Worm (Caenorhabditis elegans) whole organism, young adult: ENCODE data around the gene pals-22.

Experiments used
- B0336.3 ChIP-seq: fragments of 200-800 bp; sonication (Bioruptor generic); IDR thresholded peaks from 2 replicates; pipeline ENCODE4 v1.3.6; 2022; ENCODE audit warnings: missing genetic modification characterization, missing compliant biosample characterization
- C06A6.2 ChIP-seq: fragments of 200-800 bp; sonication (Bioruptor generic); conservative IDR thresholded peaks from 2 replicates; pipeline ENCODE4 v1.3.6; 2022; ENCODE audit warnings: missing genetic modification characterization, missing compliant biosample characterization
- K11D2.4 ChIP-seq: fragments of 200-800 bp; sonication (Bioruptor generic); IDR thresholded peaks from 2 replicates; pipeline ENCODE4 v1.3.6; 2022; ENCODE audit warnings: missing genetic modification reagents, missing genetic modification characterization, missing compliant biosample characterization
- K12H6.12 ChIP-seq: fragments of 200-800 bp; sonication (Bioruptor generic); optimal IDR thresholded peaks from 2 replicates; lab custom pipeline; 2018; ENCODE audit warnings: mild to moderate bottlenecking, missing genetic modification characterization, missing compliant biosample characterization
- Y53G8AR.9 ChIP-seq: fragments of 200-800 bp; sonication (Bioruptor generic); conservative IDR thresholded peaks from 2 replicates; pipeline ENCODE4 v1.3.6; 2022; ENCODE audit warnings: missing genetic modification reagents, missing genetic modification characterization, missing compliant biosample characterization
- Y79H2A.3 ChIP-seq: fragments of 200-800 bp; sonication (Bioruptor generic); conservative IDR thresholded peaks from 2 replicates; pipeline ENCODE4 v1.3.6; 2022; ENCODE audit warnings: missing genetic modification reagents, missing genetic modification characterization, missing compliant biosample characterization
- ZK185.1 ChIP-seq: sonication (generic microtip); optimal IDR thresholded peaks from 2 replicates; lab custom pipeline; 2016; ENCODE audit warnings: mild to moderate bottlenecking, missing genetic modification characterization, missing compliant biosample characterization; ENCODE audit not compliant: poor library complexity, severe bottlenecking
- athp-1 ChIP-seq: sonication (generic microtip); optimal IDR thresholded peaks from 2 replicates; lab custom pipeline; 2017; ENCODE audit warnings: mild to moderate bottlenecking, missing genetic modification characterization, missing compliant biosample characterization
- attf-3 ChIP-seq: fragments of 200-800 bp; sonication (Bioruptor generic); conservative IDR thresholded peaks from 2 replicates; pipeline ENCODE4 v1.3.6; 2022; ENCODE audit warnings: missing genetic modification reagents, missing genetic modification characterization, missing compliant biosample characterization
- attf-5 ChIP-seq: fragments of 200-800 bp; sonication (Bioruptor generic); optimal IDR thresholded peaks from 2 replicates; lab custom pipeline; 2018; ENCODE audit warnings: mild to moderate bottlenecking, missing genetic modification characterization, missing compliant biosample characterization
- attf-6 ChIP-seq: fragments of 200-800 bp; sonication (Bioruptor generic); IDR thresholded peaks from 2 replicates; pipeline ENCODE4 v1.3.6; 2022; ENCODE audit warnings: missing genetic modification reagents, missing genetic modification characterization, missing compliant biosample characterization
- bed-1 ChIP-seq: fragments of 200-800 bp; sonication (Bioruptor generic); IDR thresholded peaks from 2 replicates; pipeline ENCODE4 v1.3.6; 2022; ENCODE audit warnings: missing genetic modification reagents, missing genetic modification characterization, missing compliant biosample characterization
- cebp-2 ChIP-seq: fragments of 200-800 bp; sonication (Bioruptor generic); IDR thresholded peaks from 2 replicates; pipeline ENCODE4 v1.3.6; 2022; ENCODE audit warnings: missing genetic modification characterization, missing compliant biosample characterization
- ceh-40 ChIP-seq: fragments of 200-800 bp; sonication (Bioruptor generic); IDR thresholded peaks from 2 replicates; pipeline ENCODE4 v1.3.6; 2022; ENCODE audit warnings: missing genetic modification characterization, missing compliant biosample characterization
- dpff-1 ChIP-seq: sonication (generic microtip); optimal IDR thresholded peaks from 2 replicates; lab custom pipeline; 2017; ENCODE audit warnings: mild to moderate bottlenecking, missing genetic modification characterization, missing compliant biosample characterization
- efl-1 ChIP-seq: fragments of 150-350 bp; optimal IDR thresholded peaks from 2 replicates; lab custom pipeline; 2014; ENCODE audit warnings: missing biosample characterization, missing genetic modification reagents, missing genetic modification characterization
- ets-4 ChIP-seq: fragments of 200-800 bp; sonication (Bioruptor generic); optimal IDR thresholded peaks from 2 replicates; lab custom pipeline; 2018; ENCODE audit warnings: mild to moderate bottlenecking, missing genetic modification characterization, missing compliant biosample characterization
- fkh-3 ChIP-seq: sonication (generic microtip); optimal IDR thresholded peaks from 2 replicates; lab custom pipeline; 2016; ENCODE audit warnings: mild to moderate bottlenecking, missing genetic modification characterization, missing compliant biosample characterization
- him-1 ChIP-seq: sonication (generic microtip); optimal IDR thresholded peaks from 2 replicates; lab custom pipeline; 2016; ENCODE audit warnings: missing genotype, missing genetic modification reagents, missing genetic modification characterization, missing compliant biosample characterization
- hlh-12 ChIP-seq: sonication (generic microtip); optimal IDR thresholded peaks from 2 replicates; lab custom pipeline; 2016; ENCODE audit warnings: missing genetic modification characterization, missing compliant biosample characterization
- lag-1 ChIP-seq: fragments of 200-800 bp; sonication (Bioruptor generic); IDR thresholded peaks from 2 replicates; pipeline ENCODE4 v1.3.6; 2022; ENCODE audit warnings: missing genetic modification reagents, missing genetic modification characterization, missing compliant biosample characterization
- lsl-1 ChIP-seq: fragments of 200-800 bp; sonication (Bioruptor generic); optimal IDR thresholded peaks from 2 replicates; lab custom pipeline; 2018; ENCODE audit warnings: mild to moderate bottlenecking, missing genetic modification characterization, moderate library complexity, missing compliant biosample characterization
- lsy-27 ChIP-seq: sonication (generic microtip); optimal IDR thresholded peaks from 2 replicates; lab custom pipeline; 2017; ENCODE audit warnings: missing genetic modification characterization, mild to moderate bottlenecking, missing compliant biosample characterization, antibody characterized with exemption, missing genotype, borderline replicate concordance; ENCODE audit not compliant: insufficient read depth
- madf-8 ChIP-seq: fragments of 200-800 bp; sonication (Bioruptor generic); conservative IDR thresholded peaks from 2 replicates; pipeline ENCODE4 v1.3.6; 2022; ENCODE audit warnings: missing genetic modification reagents, missing genetic modification characterization, missing compliant biosample characterization
- mes-4 ChIP-seq: sonication (generic microtip); optimal IDR thresholded peaks from 2 replicates; lab custom pipeline; 2016; ENCODE audit warnings: missing genotype, missing genetic modification characterization, missing compliant biosample characterization
- mxl-1 ChIP-seq: sonication (generic microtip); optimal IDR thresholded peaks from 2 replicates; lab custom pipeline; 2016; ENCODE audit warnings: missing genetic modification characterization, missing compliant biosample characterization
- nhr-27 ChIP-seq: fragments of 200-800 bp; sonication (Bioruptor generic); optimal IDR thresholded peaks from 2 replicates; lab custom pipeline; 2018; ENCODE audit warnings: mild to moderate bottlenecking, missing genetic modification characterization, moderate library complexity, missing compliant biosample characterization
- nhr-80 ChIP-seq: sonication (generic microtip); optimal IDR thresholded peaks from 2 replicates; lab custom pipeline; 2016; ENCODE audit warnings: missing genetic modification characterization, missing compliant biosample characterization
- pbrm-1 ChIP-seq: fragments of 200-800 bp; sonication (Bioruptor generic); IDR thresholded peaks from 2 replicates; pipeline ENCODE4 v1.3.6; 2022; ENCODE audit warnings: missing genetic modification reagents, missing genetic modification characterization, missing compliant biosample characterization
- rec-8 ChIP-seq, 2 experiments: sonication (generic microtip); optimal IDR thresholded peaks; 2 replicates each; lab custom pipeline; 2016; ENCODE audit warnings: mild to moderate bottlenecking in 2 of 2, missing genetic modification characterization in 2 of 2, missing genetic modification reagents in 2 of 2, missing genotype in 2 of 2, missing biosample characterization in 1 of 2, missing compliant biosample characterization in 1 of 2, moderate library complexity in 1 of 2
- rpc-1 ChIP-seq, 2 experiments: fragments of 150-350 bp in 1 of 2; sonication (generic microtip) in 1 of 2; optimal IDR thresholded peaks; 2 replicates each; lab custom pipeline; 2014 to 2018; ENCODE audit warnings: missing biosample characterization in 1 of 2, missing genetic modification characterization in 1 of 2, missing genetic modification reagents in 1 of 2, missing genotype in 1 of 2
- somi-1 ChIP-seq: fragments of 200-800 bp; sonication (Bioruptor generic); optimal IDR thresholded peaks from 2 replicates; lab custom pipeline; 2018; ENCODE audit warnings: mild to moderate bottlenecking, missing genetic modification characterization, missing compliant biosample characterization
- zfh-2 ChIP-seq: fragments of 200-800 bp; sonication (Bioruptor generic); conservative IDR thresholded peaks from 2 replicates; pipeline ENCODE4 v1.3.6; 2022; ENCODE audit warnings: missing genetic modification reagents, missing genetic modification characterization, missing compliant biosample characterization
- zim-3 ChIP-seq: sonication (generic microtip); optimal IDR thresholded peaks from 2 replicates; lab custom pipeline; 2017; ENCODE audit warnings: mild to moderate bottlenecking, missing genetic modification characterization, moderate library complexity, missing compliant biosample characterization
- ztf-18 ChIP-seq: sonication (generic microtip); optimal IDR thresholded peaks from 2 replicates; lab custom pipeline; 2016; ENCODE audit warnings: missing genotype, mild to moderate bottlenecking, missing genetic modification characterization, missing compliant biosample characterization
- ztf-28 ChIP-seq: fragments of 200-800 bp; sonication (Bioruptor generic); IDR thresholded peaks from 2 replicates; pipeline ENCODE4 v1.3.6; 2022; ENCODE audit warnings: missing genetic modification reagents, missing genetic modification characterization, missing compliant biosample characterization
- ztf-3 ChIP-seq: fragments of 200-800 bp; sonication (Bioruptor generic); optimal IDR thresholded peaks from 2 replicates; lab custom pipeline; 2018; ENCODE audit warnings: mild to moderate bottlenecking, missing genetic modification characterization, missing compliant biosample characterization
- ztf-6 ChIP-seq: fragments of 200-800 bp; sonication (Bioruptor generic); IDR thresholded peaks from 2 replicates; pipeline ENCODE4 v1.3.6; 2022; ENCODE audit warnings: missing genetic modification reagents, missing genetic modification characterization, missing compliant biosample characterization

Gene pals-22

ce11 chrIII:180963-181362 lies 48.7 kb downstream of the pals-22 start, which contains the start of gene F40G9.5:
F40G9.5 (plus strand) TSS chrIII:181263.
- TF ChIP-seq bed-1 (GFP tag; lab: Robert Waterston, UW) (no peak), ztf-6 (no peak), nhr-27 (tag; lab: Kevin White, UChicago) (no peak), lsy-27 (tag; lab: Kevin White, UChicago) (no peak), ets-4 (GFP tag; lab: Kevin White, UChicago) (no peak), lsl-1 (no peak), K12H6.12 (tag; lab: Kevin White, UChicago) (no peak), ztf-28 (GFP tag; lab: Robert Waterston, UW) (no peak), madf-8 (GFP tag; lab: Robert Waterston, UW) (no peak), mxl-1 (no peak), zfh-2 (no peak), ztf-3 (GFP tag; lab: Kevin White, UChicago) (no peak), fkh-3 (tag; lab: Kevin White, UChicago) (no peak), rpc-1 (optimal IDR thresholded peaks at IDR 0.05; lab: Kevin White, UChicago) (no peak), rpc-1 (tag; optimal IDR thresholded peaks at IDR 0.05; lab: Kevin White, UChicago) (no peak), pbrm-1 (GFP tag; lab: Robert Waterston, UW) (no peak), rec-8 (tag; optimal IDR thresholded peaks at IDR 0.05; lab: Kevin White, UChicago) (no peak)

DNA sequence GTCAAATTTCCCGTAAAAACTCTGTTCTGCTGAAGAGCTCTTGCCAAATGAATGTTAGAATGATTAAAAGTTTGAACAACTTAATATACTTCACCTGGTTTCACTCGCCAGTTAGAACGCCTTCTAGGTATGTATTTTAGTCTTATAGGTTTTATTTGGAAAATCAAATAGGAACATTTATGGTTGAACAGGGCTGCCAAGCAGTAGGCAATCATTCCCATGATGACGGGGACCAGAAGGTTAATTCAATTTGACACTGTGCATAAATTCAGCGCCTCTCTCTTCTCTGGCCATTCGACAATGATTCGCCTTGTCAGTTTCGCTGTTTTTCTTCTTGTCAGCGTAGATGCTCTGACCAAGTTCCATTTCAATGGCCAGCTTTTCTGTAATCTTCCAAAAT lies 49.9 kb downstream of the pals-22 start, which contains the start of gene F40G9.15:
Gene F40G9.15 (plus strand): TSS at position 301 of the 400 bp plus-strand sequence.
- TF ChIP-seq mxl-1: no peak
- TF ChIP-seq ztf-18: no peak
- no peak for TF ChIP-seq mes-4 (tag; lab: Kevin White, UChicago)
- no peak for TF ChIP-seq B0336.3
- TF ChIP-seq him-1 (tag; lab: Kevin White, UChicago): no peak
- TF ChIP-seq, all 124 proteins: peak for 0

DNA sequence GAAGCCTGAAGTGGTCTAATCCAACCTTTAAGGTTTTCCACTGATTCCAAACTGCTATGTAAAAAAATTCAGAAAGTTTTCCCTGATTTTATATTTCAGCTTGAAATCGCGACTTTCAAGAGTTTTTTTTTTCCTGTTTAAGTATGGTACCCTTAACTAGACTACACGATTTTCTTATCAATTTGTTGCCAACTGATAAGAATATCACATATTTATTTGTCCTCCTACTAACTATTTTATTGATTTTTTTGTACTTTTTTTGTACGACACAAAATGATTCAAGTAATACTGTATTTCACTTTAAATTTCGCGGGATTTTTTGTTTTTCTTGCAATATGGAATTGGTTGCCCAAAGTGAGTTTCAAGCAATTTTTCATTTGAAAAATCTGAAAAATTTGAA lies 50.9 kb downstream of the pals-22 start:
- TF ChIP-seq him-1 (tag; lab: Kevin White, UChicago) (no peak), ZK185.1 (tag; lab: Kevin White, UChicago) (no peak), nhr-80 (tag; lab: Kevin White, UChicago) (no peak), athp-1 (tag; lab: Kevin White, UChicago) (no peak), cebp-2 (no peak), attf-5 (GFP tag; lab: Kevin White, UChicago) (no peak), somi-1 (GFP tag; lab: Kevin White, UChicago) (no peak), dpff-1 (tag; lab: Kevin White, UChicago) (no peak), C06A6.2 (GFP tag; lab: Robert Waterston, UW) (no peak), lsl-1 (no peak), attf-6 (GFP tag; lab: Robert Waterston, UW) (no peak), ceh-40 (GFP tag; lab: Robert Waterston, UW) (no peak), efl-1 (GFP tag; lab: Kevin White, UChicago) (no peak), Y53G8AR.9 (GFP tag; lab: Robert Waterston, UW) (no peak), lag-1 (GFP tag; lab: Robert Waterston, UW) (no peak), zim-3 (no peak), Y79H2A.3 (GFP tag; lab: Robert Waterston, UW) (no peak), attf-3 (GFP tag; lab: Robert Waterston, UW) (no peak), K11D2.4 (GFP tag; lab: Robert Waterston, UW) (no peak), hlh-12 (tag; lab: Kevin White, UChicago) (no peak)
- TF ChIP-seq, all 124 proteins: peak for 0
